Fruit fly (Drosophila melanogaster) whole organism, embryonic: ENCODE data around the gene CG14537.
A peak's percentile ranks its signal among the peaks of the same experiment; 100 is the strongest.

Source experiments
- ATbp ChIP-seq: fragments of 200-800 bp; sonication (Bioruptor generic); optimal IDR thresholded peaks from 2 replicates; lab custom pipeline; 2017; ENCODE audit warnings: missing biosample characterization, mild to moderate bottlenecking, missing genetic modification characterization, missing genetic modification reagents
- Blimp-1 ChIP-seq: fragments of 200-800 bp; sonication (Bioruptor generic); optimal IDR thresholded peaks from 3 replicates; lab custom pipeline; 2018; ENCODE audit warnings: missing biosample characterization, missing genetic modification characterization, mild to moderate bottlenecking, moderate library complexity, missing genetic modification reagents
- CG11247 ChIP-seq: fragments of 200-800 bp; sonication (Bioruptor generic); IDR thresholded peaks from 2 replicates; pipeline ENCODE4 v1.3.6; 2022; ENCODE audit warnings: missing biosample characterization, missing genetic modification characterization
- CG11504 ChIP-seq: fragments of 200-800 bp; sonication (Bioruptor generic); optimal IDR thresholded peaks from 3 replicates; lab custom pipeline; 2019; ENCODE audit warnings: missing biosample characterization, mild to moderate bottlenecking, missing genetic modification characterization, moderate library complexity
- CG12104 ChIP-seq: fragments of 200-800 bp; sonication (Bioruptor generic); optimal IDR thresholded peaks from 3 replicates; lab custom pipeline; 2016; ENCODE audit warnings: missing biosample characterization, missing genetic modification characterization
- CG12391 ChIP-seq: fragments of 200-800 bp; sonication (Bioruptor generic); optimal IDR thresholded peaks from 3 replicates; lab custom pipeline; 2018; ENCODE audit warnings: missing biosample characterization, mild to moderate bottlenecking, missing genetic modification characterization, moderate library complexity
- CG12659 ChIP-seq: fragments of 200-800 bp; sonication (Bioruptor generic); optimal IDR thresholded peaks from 3 replicates; lab custom pipeline; 2017; ENCODE audit warnings: mild to moderate bottlenecking, missing biosample characterization, missing genetic modification reagents, missing genetic modification characterization
- CG15269 ChIP-seq: fragments of 200-800 bp; sonication (Bioruptor generic); optimal IDR thresholded peaks from 2 replicates; lab custom pipeline; 2018; ENCODE audit warnings: missing biosample characterization, mild to moderate bottlenecking, missing genetic modification characterization, moderate library complexity
- CG15479 ChIP-seq: fragments of 200-800 bp; sonication (Bioruptor generic); optimal IDR thresholded peaks from 3 replicates; lab custom pipeline; 2019; ENCODE audit warnings: missing biosample characterization, mild to moderate bottlenecking, missing genetic modification characterization, moderate library complexity
- CG1603 ChIP-seq: fragments of 200-800 bp; sonication (Bioruptor generic); optimal IDR thresholded peaks from 2 replicates; lab custom pipeline; 2019; ENCODE audit warnings: missing biosample characterization, mild to moderate bottlenecking, missing genetic modification characterization, moderate library complexity
- CG17912 ChIP-seq: fragments of 200-800 bp; sonication (Bioruptor generic); optimal IDR thresholded peaks from 2 replicates; lab custom pipeline; 2018; ENCODE audit warnings: missing biosample characterization, mild to moderate bottlenecking, missing genetic modification characterization
- CG2678 ChIP-seq: fragments of 200-800 bp; sonication (Bioruptor generic); optimal IDR thresholded peaks from 3 replicates; lab custom pipeline; 2019; ENCODE audit warnings: missing biosample characterization, mild to moderate bottlenecking, missing genetic modification characterization, moderate library complexity
- CG2712 ChIP-seq: fragments of 200-800 bp; optimal IDR thresholded peaks from 3 replicates; lab custom pipeline; 2019; ENCODE audit warnings: missing biosample characterization, mild to moderate bottlenecking, missing genetic modification characterization, moderate library complexity
- CG4820 ChIP-seq: fragments of 200-800 bp; sonication (Bioruptor generic); optimal IDR thresholded peaks from 3 replicates; lab custom pipeline; 2016; ENCODE audit warnings: missing biosample characterization, missing genetic modification characterization
- CG5180 ChIP-seq: fragments of 200-800 bp; sonication (Bioruptor generic); optimal IDR thresholded peaks from 3 replicates; lab custom pipeline; 2017; ENCODE audit warnings: missing biosample characterization, missing genetic modification characterization, mild to moderate bottlenecking, moderate library complexity, missing genetic modification reagents
- CG5245 ChIP-seq: fragments of 200-800 bp; sonication (Bioruptor generic); optimal IDR thresholded peaks from 3 replicates; lab custom pipeline; 2016; ENCODE audit warnings: missing biosample characterization, missing genetic modification characterization
- CG7556 ChIP-seq: fragments of 200-800 bp; sonication (Bioruptor generic); optimal IDR thresholded peaks from 2 replicates; lab custom pipeline; 2017; ENCODE audit warnings: missing biosample characterization, mild to moderate bottlenecking, missing genetic modification characterization
- CG8359 ChIP-seq: fragments of 200-800 bp; sonication (Bioruptor generic); optimal IDR thresholded peaks from 2 replicates; lab custom pipeline; 2017; ENCODE audit warnings: missing biosample characterization, mild to moderate bottlenecking, missing genetic modification characterization, borderline replicate concordance
- CG9817 ChIP-seq: fragments of 200-800 bp; sonication (Bioruptor generic); optimal IDR thresholded peaks from 2 replicates; lab custom pipeline; 2018; ENCODE audit warnings: missing biosample characterization, mild to moderate bottlenecking, missing genetic modification characterization, moderate library complexity
- CHES-1-like ChIP-seq: fragments of 200-800 bp; sonication (Bioruptor generic); optimal IDR thresholded peaks from 2 replicates; lab custom pipeline; 2016; ENCODE audit warnings: missing biosample characterization, missing genetic modification characterization
- Dip3 ChIP-seq: fragments of 200-800 bp; sonication (Bioruptor generic); optimal IDR thresholded peaks from 3 replicates; lab custom pipeline; 2016; ENCODE audit warnings: missing biosample characterization, missing genetic modification characterization
- Drgx ChIP-seq: fragments of 200-800 bp; sonication (Bioruptor generic); IDR thresholded peaks from 2 replicates; pipeline ENCODE4 v1.3.6; 2022; ENCODE audit warnings: missing biosample characterization, missing genetic modification characterization
- E2f1 ChIP-seq: fragments of 200-800 bp; sonication (Bioruptor generic); IDR thresholded peaks from 2 replicates; pipeline ENCODE4 v1.3.6; 2022; ENCODE audit warnings: missing biosample characterization, missing genetic modification characterization
- H2.0 ChIP-seq: fragments of 200-800 bp; sonication (Bioruptor generic); IDR thresholded peaks from 2 replicates; pipeline ENCODE4 v1.3.6; 2022; ENCODE audit warnings: missing biosample characterization, missing genetic modification characterization
- HLH3B ChIP-seq: fragments of 200-800 bp; sonication (Bioruptor generic); IDR thresholded peaks from 2 replicates; pipeline ENCODE4 v1.3.6; 2022; ENCODE audit warnings: missing biosample characterization, missing genetic modification characterization
- Hmr ChIP-seq: fragments of 200-800 bp; sonication (Bioruptor generic); optimal IDR thresholded peaks from 3 replicates; lab custom pipeline; 2017; ENCODE audit warnings: mild to moderate bottlenecking, missing biosample characterization, missing genetic modification reagents, missing genetic modification characterization
- Hr3 ChIP-seq: fragments of 200-800 bp; sonication (Bioruptor generic); optimal IDR thresholded peaks from 3 replicates; lab custom pipeline; 2016; ENCODE audit warnings: missing biosample characterization, missing genetic modification characterization
- Hr51 ChIP-seq, 2 experiments: fragments of 200-800 bp; sonication (Bioruptor generic); optimal IDR thresholded peaks; 2 replicates in 1 of 2; 3 replicates in 1 of 2; lab custom pipeline; 2016 to 2018; ENCODE audit warnings: missing biosample characterization in 2 of 2, missing genetic modification characterization in 2 of 2, mild to moderate bottlenecking in 1 of 2, moderate library complexity in 1 of 2
- Neu2 ChIP-seq: fragments of 200-800 bp; sonication (Bioruptor generic); optimal IDR thresholded peaks from 3 replicates; lab custom pipeline; 2016; ENCODE audit warnings: missing biosample characterization, missing genetic modification characterization, borderline replicate concordance
- Optix ChIP-seq: fragments of 200-800 bp; sonication (Bioruptor generic); IDR thresholded peaks from 3 replicates; pipeline ENCODE4 v1.3.6; 2022; ENCODE audit warnings: missing biosample characterization, missing genetic modification characterization
- Xbp1 ChIP-seq: fragments of 200-800 bp; sonication (Bioruptor generic); optimal IDR thresholded peaks from 3 replicates; lab custom pipeline; 2016; ENCODE audit warnings: missing biosample characterization, mild to moderate bottlenecking, missing genetic modification characterization
- Xrp1 ChIP-seq: fragments of 200-800 bp; sonication (Bioruptor generic); IDR thresholded peaks from 2 replicates; pipeline ENCODE4 v1.3.6; 2022; ENCODE audit warnings: missing biosample characterization, missing genetic modification characterization
- chinmo ChIP-seq: fragments of 200-800 bp; sonication (Bioruptor generic); IDR thresholded peaks from 4 replicates; pipeline ENCODE4 v1.3.6; 2022; ENCODE audit warnings: missing biosample characterization, missing genetic modification characterization; ENCODE audit not compliant: partially characterized antibody
- dimm ChIP-seq: fragments of 200-800 bp; sonication (Bioruptor generic); IDR thresholded peaks from 2 replicates; pipeline ENCODE4 v1.3.6; 2022; ENCODE audit warnings: missing biosample characterization, missing genetic modification characterization
- disco-r ChIP-seq: fragments of 200-800 bp; sonication (Bioruptor generic); optimal IDR thresholded peaks from 2 replicates; lab custom pipeline; 2016; ENCODE audit warnings: missing biosample characterization, missing genetic modification characterization
- dmrt99B ChIP-seq: fragments of 200-800 bp; sonication (Bioruptor generic); optimal IDR thresholded peaks from 2 replicates; lab custom pipeline; 2018; ENCODE audit warnings: missing biosample characterization, mild to moderate bottlenecking, missing genetic modification characterization, moderate library complexity
- emc ChIP-seq: fragments of 200-800 bp; sonication (Bioruptor generic); optimal IDR thresholded peaks from 2 replicates; lab custom pipeline; 2016; ENCODE audit warnings: missing biosample characterization, missing genetic modification characterization
- esg ChIP-seq: fragments of 200-800 bp; sonication (Bioruptor generic); conservative IDR thresholded peaks from 2 replicates; pipeline ENCODE4 v1.3.6; 2022; ENCODE audit warnings: missing biosample characterization, missing genetic modification characterization
- fd96Cb ChIP-seq: fragments of 200-800 bp; sonication (Bioruptor generic); optimal IDR thresholded peaks from 2 replicates; lab custom pipeline; 2018; ENCODE audit warnings: missing biosample characterization, mild to moderate bottlenecking, missing genetic modification characterization, moderate library complexity
- hkb ChIP-seq, 2 experiments: fragments of 200-800 bp in 1 of 2; fragments of >200 bp in 1 of 2; sonication (Bioruptor generic) in 1 of 2; IDR thresholded peaks in 1 of 2; optimal IDR thresholded peaks in 1 of 2; 2 replicates each; pipeline versions ENCODE4 v1.3.6 to Lab custom; 2017 to 2022; ENCODE audit warnings: missing biosample characterization in 1 of 2, missing genetic modification characterization in 1 of 2
- insv ChIP-seq, 2 experiments: fragments of 200-800 bp; sonication (Bioruptor generic); optimal IDR thresholded peaks; 3 replicates each; lab custom pipeline; 2016 to 2018; ENCODE audit warnings: missing biosample characterization in 2 of 2, missing genetic modification characterization in 2 of 2
- kah ChIP-seq: fragments of 200-800 bp; sonication (Bioruptor generic); optimal IDR thresholded peaks from 2 replicates; lab custom pipeline; 2018; ENCODE audit warnings: missing biosample characterization, mild to moderate bottlenecking, missing genetic modification characterization
- pan ChIP-seq, 4 experiments: fragments of >200 bp in 3 of 4; fragments of 200-800 bp in 1 of 4; sonication (Bioruptor generic) in 1 of 4; optimal IDR thresholded peaks in 3 of 4; IDR thresholded peaks in 1 of 4; 2 replicates each; pipeline versions ENCODE4 v1.3.6 to Lab custom; 2017 to 2022; ENCODE audit warnings: missing biosample characterization in 2 of 4, missing genetic modification characterization in 2 of 4, mixed read lengths in 1 of 4
- ranshi ChIP-seq: fragments of 200-800 bp; sonication (Bioruptor generic); IDR thresholded peaks from 2 replicates; pipeline ENCODE4 v1.3.6; 2022; ENCODE audit warnings: missing biosample characterization, missing genetic modification characterization
- run ChIP-seq: fragments of 200-800 bp; sonication (Bioruptor generic); optimal IDR thresholded peaks from 3 replicates; lab custom pipeline; 2018; ENCODE audit warnings: missing biosample characterization, mild to moderate bottlenecking, missing genetic modification characterization
- sd ChIP-seq: fragments of 200-800 bp; sonication (Bioruptor generic); optimal IDR thresholded peaks from 3 replicates; lab custom pipeline; 2018; ENCODE audit warnings: missing biosample characterization, mild to moderate bottlenecking, missing genetic modification characterization, moderate library complexity
- seq ChIP-seq: fragments of 200-800 bp; sonication (Bioruptor generic); IDR thresholded peaks from 2 replicates; pipeline ENCODE4 v1.3.6; 2022; ENCODE audit warnings: missing biosample characterization, missing genetic modification characterization
- sob ChIP-seq: fragments of 200-800 bp; sonication (Bioruptor generic); IDR thresholded peaks from 2 replicates; pipeline ENCODE4 v1.3.6; 2022; ENCODE audit warnings: missing biosample characterization, missing genetic modification characterization
- trem ChIP-seq: fragments of 200-800 bp; optimal IDR thresholded peaks from 3 replicates; lab custom pipeline; 2019; ENCODE audit warnings: missing biosample characterization, mild to moderate bottlenecking, missing genetic modification characterization, moderate library complexity

CG14537 gene

DNA sequence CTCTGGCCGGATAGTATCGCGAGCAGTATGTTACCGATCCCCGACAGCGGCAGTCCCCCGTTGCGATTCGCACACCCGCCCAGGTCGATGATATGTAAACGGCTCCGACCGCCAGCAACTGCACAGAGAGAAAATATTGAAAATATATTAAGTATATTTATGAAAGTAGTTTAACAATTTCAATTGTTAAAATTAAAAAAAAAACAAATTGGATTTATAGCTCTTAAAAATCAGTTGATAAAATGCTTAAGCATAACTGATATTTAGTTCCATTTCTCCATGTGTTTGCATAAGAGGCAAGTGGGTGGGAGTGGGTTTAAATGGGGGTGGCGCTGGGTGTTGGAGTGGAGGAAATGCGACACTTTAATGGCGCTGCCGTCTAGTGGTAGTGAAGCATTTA, 9.2 kb downstream of the CG14537 start (continued):
- TF ChIP-seq E2f1 (no peak), CG1603 (tag; lab: Kevin White, UChicago) (no peak), CG2712 (tag; lab: Kevin White, UChicago) (no peak), CG12659 (GFP tag; lab: Kevin White, UChicago) (peak; percentile 6), Optix (GFP tag; lab: Robert Waterston, UW) (no peak), CG4820 (GFP tag; lab: Kevin White, UChicago) (no peak), CG8359 (GFP tag; lab: Kevin White, UChicago) (no peak), trem (tag; lab: Kevin White, UChicago) (no peak), CG7556 (GFP tag; lab: Kevin White, UChicago) (peak; percentile 41), Hr3 (GFP tag; lab: Kevin White, UChicago) (peak; percentile 20), run (tag; lab: Kevin White, UChicago) (no peak), Drgx (peak; percentile 20; the same call in 1 of the 2 replicates), CHES-1-like (GFP tag; lab: Kevin White, UChicago) (no peak), sob (0 out of 2 replicates have a peak, but pooled peaks have one; percentile 23), hkb (optimal IDR thresholded peaks at IDR 0.05; lab: Kevin White, UChicago) (no peak), hkb (GFP tag; IDR thresholded peaks at IDR 0.05; lab: Robert Waterston, UW) (peak; percentile 39; the same call in 1 of the 2 replicates), CG15269 (peak; percentile 23), chinmo (GFP tag; lab: Robert Waterston, UW) (no peak), Neu2 (GFP tag; lab: Kevin White, UChicago) (no peak), CG5245 (GFP tag; lab: Kevin White, UChicago) (no peak), seq (GFP tag; lab: Robert Waterston, UW) (no peak), pan (optimal IDR thresholded peaks at IDR 0.05; lab: Kevin White, UChicago) (no peak), pan (GFP tag; optimal IDR thresholded peaks at IDR 0.05 in 1 of 2, IDR thresholded peaks at IDR 0.05 in 1 of 2) (peak in 1 of 2 experiments; percentile 45), CG12391 (tag; lab: Kevin White, UChicago) (peak; percentile 35), CG12104 (GFP tag; lab: Kevin White, UChicago) (no peak), disco-r (GFP tag; lab: Kevin White, UChicago) (no peak), emc (no peak), dmrt99B (tag; lab: Kevin White, UChicago) (peak; percentile 60), ATbp (GFP tag; lab: Kevin White, UChicago) (peak; percentile 32), fd96Cb (no peak), dimm (no peak), CG17912 (GFP tag; lab: Kevin White, UChicago) (no peak), insv (GFP tag; optimal IDR thresholded peaks at IDR 0.05; lab: Kevin White, UChicago) (no peak), Hmr (GFP tag; lab: Kevin White, UChicago) (peak; percentile 9), Xrp1 (peak; percentile 50; the same call in 1 of the 2 replicates), CG2678 (tag; lab: Kevin White, UChicago) (peak; percentile 58), Xbp1 (no peak), Dip3 (GFP tag; lab: Kevin White, UChicago) (no peak), CG11504 (tag; lab: Kevin White, UChicago) (peak; percentile 57), esg (GFP tag; lab: Robert Waterston, UW) (peak; percentile 31), ranshi (GFP tag; lab: Robert Waterston, UW) (peak; percentile 49; the same call in 1 of the 2 replicates), kah (GFP tag; lab: Kevin White, UChicago) (no peak), sd (tag; lab: Kevin White, UChicago) (no peak), CG11247 (GFP tag; lab: Robert Waterston, UW) (no peak), Blimp-1 (peak; percentile 45), H2.0 (GFP tag; lab: Robert Waterston, UW) (no peak), CG5180 (GFP tag; lab: Kevin White, UChicago) (no peak), Hr51 (GFP tag; optimal IDR thresholded peaks at IDR 0.05; lab: Kevin White, UChicago) (peak in 1 of 2 experiments; percentile 45), CG15479 (GFP tag; lab: Kevin White, UChicago) (no peak), HLH3B (GFP tag; lab: Robert Waterston, UW) (peak; percentile 57), CG9817 (tag; lab: Kevin White, UChicago) (peak; percentile 23)
